Worm (Caenorhabditis elegans) whole organism, early embryonic: Measurements from ENCODE around the gene srt-20.
"Not testable (repeated sequence)": the region's sequence is repeated elsewhere in the genome, so short reads cannot be mapped to it uniquely, and the experiment has no call there.

Experiments used
- B0310.2 ChIP-seq: sonication (generic microtip); optimal IDR thresholded peaks from 2 replicates; lab custom pipeline; 2016; ENCODE audit warnings: mild to moderate bottlenecking, missing genetic modification characterization, missing compliant biosample characterization
- F13C5.2 ChIP-seq: sonication (generic microtip); optimal IDR thresholded peaks from 2 replicates; lab custom pipeline; 2017; ENCODE audit warnings: mild to moderate bottlenecking, missing genetic modification characterization, inconsistent platforms, missing compliant biosample characterization
- aly-1 ChIP-seq: sonication (generic microtip); optimal IDR thresholded peaks from 2 replicates; lab custom pipeline; 2016; ENCODE audit warnings: missing genetic modification characterization, missing compliant biosample characterization
- ama-1 ChIP-seq: fragments of 150-350 bp; optimal IDR thresholded peaks from 2 replicates; lab custom pipeline; 2014
- ceh-13 ChIP-seq: fragments of 200-800 bp; sonication (Bioruptor generic); optimal IDR thresholded peaks from 2 replicates; lab custom pipeline; 2018; ENCODE audit warnings: mild to moderate bottlenecking, missing genetic modification characterization, missing compliant biosample characterization
- ceh-36 ChIP-seq: sonication (generic microtip); optimal IDR thresholded peaks from 2 replicates; lab custom pipeline; 2016; ENCODE audit warnings: missing genetic modification characterization, inconsistent platforms, missing compliant biosample characterization
- ets-7 ChIP-seq: sonication (generic microtip); optimal IDR thresholded peaks from 2 replicates; lab custom pipeline; 2016; ENCODE audit warnings: missing genotype, missing genetic modification characterization, missing compliant biosample characterization
- flt-1 ChIP-seq: fragments of 200-800 bp; sonication (Bioruptor generic); IDR thresholded peaks from 2 replicates; pipeline ENCODE4 v1.3.6; 2022; ENCODE audit warnings: missing genetic modification characterization, missing compliant biosample characterization
- hmbx-1 ChIP-seq: sonication (generic microtip); optimal IDR thresholded peaks from 2 replicates; lab custom pipeline; 2016; ENCODE audit warnings: mild to moderate bottlenecking, missing genetic modification characterization, missing compliant biosample characterization
- hmg-4 ChIP-seq: fragments of 200-800 bp; sonication (Bioruptor generic); optimal IDR thresholded peaks from 2 replicates; lab custom pipeline; 2018; ENCODE audit warnings: mild to moderate bottlenecking, missing genetic modification characterization, missing compliant biosample characterization
- hnd-1 ChIP-seq: sonication (generic microtip); optimal IDR thresholded peaks from 2 replicates; lab custom pipeline; 2016; ENCODE audit warnings: missing genetic modification characterization, missing compliant biosample characterization
- pes-1 ChIP-seq: fragments of 200-800 bp; sonication (Bioruptor generic); IDR thresholded peaks from 2 replicates; pipeline ENCODE4 v1.3.6; 2022; ENCODE audit warnings: missing genetic modification reagents, missing genetic modification characterization, missing compliant biosample characterization
- scrt-1 ChIP-seq: fragments of 200-800 bp; sonication (Bioruptor generic); IDR thresholded peaks from 2 replicates; pipeline ENCODE4 v1.3.6; 2022; ENCODE audit warnings: missing genetic modification characterization, missing compliant biosample characterization
- sea-1 ChIP-seq: fragments of 200-800 bp; sonication (Bioruptor generic); conservative IDR thresholded peaks from 2 replicates; pipeline ENCODE4 v1.3.6; 2022; ENCODE audit warnings: missing genetic modification characterization, missing compliant biosample characterization
- tbx-11 ChIP-seq: fragments of 200-800 bp; sonication (Bioruptor generic); IDR thresholded peaks from 2 replicates; pipeline ENCODE4 v1.3.6; 2022; ENCODE audit warnings: missing genetic modification characterization, missing compliant biosample characterization
- tbx-37 ChIP-seq: fragments of 200-800 bp; sonication (Bioruptor generic); conservative IDR thresholded peaks from 2 replicates; pipeline ENCODE4 v1.3.6; 2022; ENCODE audit warnings: missing genetic modification reagents, missing genetic modification characterization, missing compliant biosample characterization
- tra-4 ChIP-seq: sonication (generic microtip); optimal IDR thresholded peaks from 2 replicates; lab custom pipeline; 2017; ENCODE audit warnings: missing genetic modification characterization, missing compliant biosample characterization

Gene srt-20

DNA sequence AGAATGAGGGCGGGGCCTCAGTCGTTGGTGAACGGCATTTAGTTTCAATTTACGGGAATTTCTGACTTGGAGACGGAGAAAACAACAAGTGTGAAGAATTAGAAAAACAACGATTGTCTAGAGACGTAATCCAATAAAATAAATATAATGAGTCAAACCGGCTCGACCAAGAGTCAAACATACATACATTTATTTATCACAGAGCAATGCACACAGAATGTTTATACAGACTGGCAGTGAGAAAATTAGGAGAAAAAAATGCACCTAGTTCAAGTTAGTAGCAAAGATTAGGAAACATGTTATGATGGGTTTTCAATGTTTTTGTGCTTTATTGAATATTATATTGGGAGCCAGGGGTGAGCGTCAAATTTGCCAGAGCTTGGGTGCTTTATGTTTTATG, at the start of gene srt-20:
Gene srt-20, minus strand, starts transcription at position 101 of the 400 bp plus-strand sequence.
- TF ChIP-seq ceh-13; hnd-1 (tag; lab: Kevin White, UChicago); scrt-1 (GFP tag; lab: Robert Waterston, UW): not testable (repeated sequence)

DNA sequence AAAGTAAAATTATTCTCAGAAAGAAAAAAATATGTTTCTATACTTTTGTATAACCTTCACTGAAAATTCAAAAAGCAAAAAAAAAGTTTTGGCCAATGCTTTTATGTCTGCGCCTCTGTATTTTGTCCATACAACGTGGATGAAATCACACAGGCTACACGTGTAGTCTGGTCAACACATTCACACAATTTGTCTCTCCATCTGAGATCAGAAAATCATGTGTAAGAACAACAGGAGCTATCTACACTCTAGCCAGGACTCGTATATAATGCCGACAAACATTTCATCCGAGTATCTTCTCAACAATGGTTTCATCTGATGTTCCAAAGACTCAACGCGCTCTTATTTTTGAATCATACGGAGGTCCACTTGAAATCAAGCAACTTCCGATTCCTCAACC, 48.2 kb upstream of the srt-20 start, which contains the start of gene D2063.1:
Gene D2063.1, plus strand, starts transcription at position 281 of the 400 bp plus-strand sequence.
- TF ChIP-seq flt-1 (GFP tag; lab: Robert Waterston, UW) (no peak), hnd-1 (tag; lab: Kevin White, UChicago) (no peak), ceh-36 (tag; lab: Kevin White, UChicago) (no peak), tra-4 (tag; lab: Kevin White, UChicago) (no peak), F13C5.2 (tag; lab: Kevin White, UChicago) (no peak), hmbx-1 (tag; lab: Kevin White, UChicago) (no peak), ets-7 (tag; lab: Kevin White, UChicago) (no peak), hmg-4 (GFP tag; lab: Kevin White, UChicago) (no peak), tbx-37 (GFP tag; lab: Robert Waterston, UW) (no peak), scrt-1 (GFP tag; lab: Robert Waterston, UW) (no peak), ama-1 (lab: Kevin White, UChicago) (no peak), aly-1 (tag; lab: Kevin White, UChicago) (no peak), tbx-11 (GFP tag; lab: Robert Waterston, UW) (no peak), pes-1 (GFP tag; lab: Robert Waterston, UW) (no peak), B0310.2 (tag; lab: Kevin White, UChicago) (no peak), sea-1 (GFP tag; lab: Robert Waterston, UW) (no peak), ceh-13 (no peak)

- TF ChIP-seq B0310.2 (tag; lab: Kevin White, UChicago): no peak
- TF ChIP-seq tbx-11 (GFP tag; lab: Robert Waterston, UW): no peak
- TF ChIP-seq pes-1 (GFP tag; lab: Robert Waterston, UW): no peak
- TF ChIP-seq ceh-13: no peak
- TF ChIP-seq hmg-4 (GFP tag; lab: Kevin White, UChicago): no peak
- no peak for TF ChIP-seq hmbx-1 (tag; lab: Kevin White, UChicago)
- no peak for TF ChIP-seq tbx-37 (GFP tag; lab: Robert Waterston, UW)
- TF ChIP-seq hnd-1 (tag; lab: Kevin White, UChicago): no peak
- no peak for TF ChIP-seq scrt-1 (GFP tag; lab: Robert Waterston, UW)
- TF ChIP-seq aly-1 (tag; lab: Kevin White, UChicago): no peak
- no peak for TF ChIP-seq ama-1 (lab: Kevin White, UChicago)
- no peak for TF ChIP-seq ceh-36 (tag; lab: Kevin White, UChicago)
- TF ChIP-seq flt-1 (GFP tag; lab: Robert Waterston, UW): no peak
- TF ChIP-seq sea-1 (GFP tag; lab: Robert Waterston, UW): no peak
- no peak for TF ChIP-seq ets-7 (tag; lab: Kevin White, UChicago)
- TF ChIP-seq F13C5.2 (tag; lab: Kevin White, UChicago): no peak
- TF ChIP-seq tra-4 (tag; lab: Kevin White, UChicago): no peak
Measured at ce11 chrV:4325415-4325814, 46.8 kb upstream of the srt-20 start, which contains the start of gene nhr-125. TSS of gene nhr-125 (minus strand) at chrV:4325515.

- TF ChIP-seq hmbx-1 (tag; lab: Kevin White, UChicago): no peak
- no peak for TF ChIP-seq tra-4 (tag; lab: Kevin White, UChicago)
- no peak for TF ChIP-seq flt-1 (GFP tag; lab: Robert Waterston, UW)
- no peak for TF ChIP-seq ama-1 (lab: Kevin White, UChicago)
- no peak for TF ChIP-seq hnd-1 (tag; lab: Kevin White, UChicago)
- no peak for TF ChIP-seq ceh-13
Measured at ce11 chrV:4322706-4323105, 44.1 kb upstream of the srt-20 start, which contains the start of gene R02D1.2. TSS of gene R02D1.2 (minus strand) at chrV:4322806.

DNA sequence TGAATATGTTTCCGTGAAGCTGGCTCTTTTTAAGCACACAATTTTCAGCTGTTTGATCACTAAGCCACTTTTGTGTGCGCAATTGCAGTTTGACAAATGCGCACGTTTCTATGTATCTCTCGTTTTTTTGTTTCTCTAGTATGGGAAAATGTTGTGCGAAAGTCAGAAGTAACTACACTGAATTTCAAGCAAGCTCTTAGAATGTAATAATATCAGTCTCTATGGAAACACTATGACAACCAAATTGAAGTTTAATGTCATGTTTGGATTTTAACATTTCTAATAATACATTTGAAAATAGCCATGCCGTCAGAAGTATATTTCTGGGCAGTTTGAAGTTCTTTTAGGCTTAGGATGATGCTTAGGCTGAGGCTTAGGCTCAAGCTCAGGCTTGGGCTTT, 41.2 kb upstream of the srt-20 start, which contains the start of gene ZC132.9:
Gene ZC132.9, minus strand, starts transcription at position 101 of the 400 bp plus-strand sequence.
- TF ChIP-seq ceh-13 (no peak), ets-7 (tag; lab: Kevin White, UChicago) (no peak), hmg-4 (GFP tag; lab: Kevin White, UChicago) (no peak), aly-1 (tag; lab: Kevin White, UChicago) (no peak), scrt-1 (GFP tag; lab: Robert Waterston, UW) (no peak), tbx-11 (GFP tag; lab: Robert Waterston, UW) (no peak), tbx-37 (GFP tag; lab: Robert Waterston, UW) (no peak), tra-4 (tag; lab: Kevin White, UChicago) (no peak)

DNA sequence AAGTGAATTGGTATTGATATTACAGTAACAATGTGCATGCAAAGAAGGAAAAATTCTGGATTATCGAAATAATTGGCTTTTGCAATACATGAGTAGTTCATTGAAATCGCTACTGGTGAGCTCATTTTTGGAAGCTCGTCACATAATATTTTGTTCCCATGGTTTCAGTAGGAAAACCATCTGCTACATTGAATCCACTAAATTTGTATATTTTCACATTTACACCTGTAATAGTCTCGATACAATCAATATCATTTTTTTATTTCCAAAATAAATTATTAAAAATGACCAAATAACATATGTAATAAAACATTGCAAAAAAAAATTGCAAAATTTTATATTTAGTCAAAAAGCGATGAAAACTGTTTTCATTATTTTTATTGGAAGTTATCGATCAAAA, 36.4 kb upstream of the srt-20 start, which contains the start of gene srh-192:
Gene srh-192, minus strand, starts transcription at position 101 of the 400 bp plus-strand sequence.
- no peak for TF ChIP-seq ets-7 (tag; lab: Kevin White, UChicago)
- TF ChIP-seq F13C5.2 (tag; lab: Kevin White, UChicago): no peak

ce11 chrV:4310414-4310813, 31.8 kb upstream of the srt-20 start:
- peak; percentile 68 for TF ChIP-seq pes-1 (GFP tag; lab: Robert Waterston, UW)
- TF ChIP-seq sea-1 (GFP tag; lab: Robert Waterston, UW): 0 out of 2 replicates have a peak, but pooled peaks have one; percentile 35
- TF ChIP-seq scrt-1 (GFP tag; lab: Robert Waterston, UW): peak; percentile 46; the same call in 1 of the 2 replicates
- TF ChIP-seq flt-1 (GFP tag; lab: Robert Waterston, UW): peak; percentile 23; the same call in 1 of the 2 replicates

DNA sequence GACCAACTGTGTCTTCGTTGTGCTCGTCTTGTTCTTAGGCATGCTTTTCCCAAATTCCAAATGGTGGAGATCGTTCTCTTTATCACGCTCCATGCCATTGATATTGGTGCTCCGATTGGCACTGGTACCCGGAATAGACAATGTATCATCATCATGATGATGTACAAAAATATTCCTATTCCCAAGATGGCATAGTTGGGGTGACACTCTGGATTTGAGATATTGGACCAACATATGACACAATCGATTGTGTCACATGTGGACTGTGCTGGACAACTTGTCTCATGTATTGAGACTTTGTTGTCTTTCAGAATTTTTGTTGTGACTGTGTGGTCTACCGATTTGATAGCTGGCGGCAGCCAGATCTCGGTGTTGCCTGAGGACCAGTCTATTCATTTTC, 25.6 kb upstream of the srt-20 start:
- TF ChIP-seq aly-1 (tag; lab: Kevin White, UChicago) (no peak), tra-4 (tag; lab: Kevin White, UChicago) (no peak), tbx-37 (GFP tag; lab: Robert Waterston, UW) (no peak), hmbx-1 (tag; lab: Kevin White, UChicago) (no peak), pes-1 (GFP tag; lab: Robert Waterston, UW) (no peak), ets-7 (tag; lab: Kevin White, UChicago) (no peak), sea-1 (GFP tag; lab: Robert Waterston, UW) (no peak), ama-1 (lab: Kevin White, UChicago) (no peak), tbx-11 (GFP tag; lab: Robert Waterston, UW) (no peak), scrt-1 (GFP tag; lab: Robert Waterston, UW) (no peak), hmg-4 (GFP tag; lab: Kevin White, UChicago) (no peak), F13C5.2 (tag; lab: Kevin White, UChicago) (no peak), flt-1 (GFP tag; lab: Robert Waterston, UW) (no peak), B0310.2 (tag; lab: Kevin White, UChicago) (no peak), ceh-13 (no peak)
